Worm (Caenorhabditis elegans) whole organism, young adult: ENCODE results near the gene F47B7.5.

Source experiments
- B0336.3 ChIP-seq: fragments of 200-800 bp; sonication (Bioruptor generic); IDR thresholded peaks from 2 replicates; pipeline ENCODE4 v1.3.6; 2022; ENCODE audit warnings: missing genetic modification characterization, missing compliant biosample characterization
- F10E7.11 ChIP-seq: sonication (generic microtip); optimal IDR thresholded peaks from 2 replicates; lab custom pipeline; 2017; ENCODE audit warnings: mild to moderate bottlenecking, missing genetic modification characterization, moderate library complexity, missing compliant biosample characterization
- Y53G8AR.9 ChIP-seq: fragments of 200-800 bp; sonication (Bioruptor generic); conservative IDR thresholded peaks from 2 replicates; pipeline ENCODE4 v1.3.6; 2022; ENCODE audit warnings: missing genetic modification reagents, missing genetic modification characterization, missing compliant biosample characterization
- Y56A3A.18 ChIP-seq: fragments of 200-800 bp; sonication (Bioruptor generic); IDR thresholded peaks from 2 replicates; pipeline ENCODE4 v1.3.6; 2022; ENCODE audit warnings: missing genetic modification reagents, missing genetic modification characterization, missing compliant biosample characterization
- akir-1 ChIP-seq: fragments of 200-800 bp; sonication (Bioruptor generic); optimal IDR thresholded peaks from 2 replicates; lab custom pipeline; 2018; ENCODE audit warnings: mild to moderate bottlenecking, missing genetic modification characterization, moderate library complexity, missing compliant biosample characterization
- atf-7 ChIP-seq: sonication (generic microtip); optimal IDR thresholded peaks from 2 replicates; lab custom pipeline; 2017; ENCODE audit warnings: mild to moderate bottlenecking, missing genetic modification characterization, missing compliant biosample characterization
- attf-3 ChIP-seq: fragments of 200-800 bp; sonication (Bioruptor generic); conservative IDR thresholded peaks from 2 replicates; pipeline ENCODE4 v1.3.6; 2022; ENCODE audit warnings: missing genetic modification reagents, missing genetic modification characterization, missing compliant biosample characterization
- attf-6 ChIP-seq: fragments of 200-800 bp; sonication (Bioruptor generic); IDR thresholded peaks from 2 replicates; pipeline ENCODE4 v1.3.6; 2022; ENCODE audit warnings: missing genetic modification reagents, missing genetic modification characterization, missing compliant biosample characterization
- ceh-27 ChIP-seq: fragments of 200-800 bp; sonication (Bioruptor generic); optimal IDR thresholded peaks from 2 replicates; lab custom pipeline; 2018; ENCODE audit warnings: mild to moderate bottlenecking, missing genetic modification characterization, moderate library complexity, missing compliant biosample characterization
- die-1 ChIP-seq: sonication (generic microtip); optimal IDR thresholded peaks from 2 replicates; lab custom pipeline; 2016; ENCODE audit warnings: missing genotype, mild to moderate bottlenecking, missing genetic modification characterization, missing compliant biosample characterization
- dox-1 ChIP-seq: fragments of 200-800 bp; sonication (Bioruptor generic); IDR thresholded peaks from 2 replicates; pipeline ENCODE4 v1.3.6; 2022; ENCODE audit warnings: missing genetic modification reagents, missing genetic modification characterization, missing compliant biosample characterization
- dpff-1 ChIP-seq: sonication (generic microtip); optimal IDR thresholded peaks from 2 replicates; lab custom pipeline; 2017; ENCODE audit warnings: mild to moderate bottlenecking, missing genetic modification characterization, missing compliant biosample characterization
- egrh-3 ChIP-seq: fragments of 200-800 bp; sonication (Bioruptor generic); IDR thresholded peaks from 2 replicates; pipeline ENCODE4 v1.3.6; 2022; ENCODE audit warnings: missing genetic modification reagents, missing genetic modification characterization, missing compliant biosample characterization
- gei-17 ChIP-seq: fragments of 200-800 bp; sonication (Bioruptor generic); optimal IDR thresholded peaks from 2 replicates; lab custom pipeline; 2018; ENCODE audit warnings: mild to moderate bottlenecking, missing genetic modification characterization, missing compliant biosample characterization
- hmg-1.2 ChIP-seq: fragments of 200-800 bp; sonication (Bioruptor generic); IDR thresholded peaks from 2 replicates; pipeline ENCODE4 v1.3.6; 2022; ENCODE audit warnings: missing genetic modification reagents, missing genetic modification characterization, missing compliant biosample characterization
- lag-1 ChIP-seq: fragments of 200-800 bp; sonication (Bioruptor generic); IDR thresholded peaks from 2 replicates; pipeline ENCODE4 v1.3.6; 2022; ENCODE audit warnings: missing genetic modification reagents, missing genetic modification characterization, missing compliant biosample characterization
- lin-40 ChIP-seq: sonication (generic microtip); optimal IDR thresholded peaks from 2 replicates; lab custom pipeline; 2016; ENCODE audit warnings: missing genetic modification characterization, mild to moderate bottlenecking, missing compliant biosample characterization, missing genotype, missing genetic modification reagents
- lsl-1 ChIP-seq: fragments of 200-800 bp; sonication (Bioruptor generic); optimal IDR thresholded peaks from 2 replicates; lab custom pipeline; 2018; ENCODE audit warnings: mild to moderate bottlenecking, missing genetic modification characterization, moderate library complexity, missing compliant biosample characterization
- madf-6 ChIP-seq: fragments of 200-800 bp; sonication (Bioruptor generic); IDR thresholded peaks from 2 replicates; pipeline ENCODE4 v1.3.6; 2022; ENCODE audit warnings: missing genetic modification reagents, missing genetic modification characterization, missing compliant biosample characterization
- madf-8 ChIP-seq: fragments of 200-800 bp; sonication (Bioruptor generic); conservative IDR thresholded peaks from 2 replicates; pipeline ENCODE4 v1.3.6; 2022; ENCODE audit warnings: missing genetic modification reagents, missing genetic modification characterization, missing compliant biosample characterization
- mxl-1 ChIP-seq: sonication (generic microtip); optimal IDR thresholded peaks from 2 replicates; lab custom pipeline; 2016; ENCODE audit warnings: missing genetic modification characterization, missing compliant biosample characterization
- nfya-1 ChIP-seq: sonication (generic microtip); optimal IDR thresholded peaks from 2 replicates; lab custom pipeline; 2017; ENCODE audit warnings: antibody characterized with exemption, missing compliant biosample characterization, missing genetic modification characterization, borderline replicate concordance; ENCODE audit not compliant: insufficient read depth
- nfyb-1 ChIP-seq: fragments of 200-800 bp; sonication (Bioruptor generic); IDR thresholded peaks from 2 replicates; pipeline ENCODE4 v1.3.6; 2022; ENCODE audit warnings: missing genetic modification reagents, missing genetic modification characterization, missing compliant biosample characterization
- nhr-80 ChIP-seq: sonication (generic microtip); optimal IDR thresholded peaks from 2 replicates; lab custom pipeline; 2016; ENCODE audit warnings: missing genetic modification characterization, missing compliant biosample characterization
- nhr-90 ChIP-seq: sonication (generic microtip); optimal IDR thresholded peaks from 2 replicates; lab custom pipeline; 2016; ENCODE audit warnings: missing genotype, mild to moderate bottlenecking, missing genetic modification characterization, missing compliant biosample characterization
- rcor-1 ChIP-seq: fragments of 200-800 bp; sonication (Bioruptor generic); IDR thresholded peaks from 2 replicates; pipeline ENCODE4 v1.3.6; 2022; ENCODE audit warnings: missing genetic modification reagents, missing genetic modification characterization, missing compliant biosample characterization
- snpc-3.4 ChIP-seq: sonication (generic microtip); optimal IDR thresholded peaks from 2 replicates; lab custom pipeline; 2017; ENCODE audit warnings: missing genetic modification characterization, mild to moderate bottlenecking, missing compliant biosample characterization, antibody characterized with exemption, moderate library complexity, missing genotype, missing genetic modification reagents
- snpc-4 ChIP-seq, 5 experiments: fragments of 150-350 bp in 1 of 5; sonication (generic microtip) in 4 of 5; optimal IDR thresholded peaks; 2 replicates each; lab custom pipeline; 2014 to 2018; ENCODE audit warnings: missing genetic modification characterization in 5 of 5, missing biosample characterization in 3 of 5, antibody characterized with exemption in 2 of 5, mild to moderate bottlenecking in 2 of 5, missing compliant biosample characterization in 2 of 5, missing genotype in 2 of 5, moderate library complexity in 2 of 5, missing genetic modification reagents in 1 of 5
- somi-1 ChIP-seq: fragments of 200-800 bp; sonication (Bioruptor generic); optimal IDR thresholded peaks from 2 replicates; lab custom pipeline; 2018; ENCODE audit warnings: mild to moderate bottlenecking, missing genetic modification characterization, missing compliant biosample characterization
- tlf-1 ChIP-seq: fragments of 200-800 bp; sonication (Bioruptor generic); optimal IDR thresholded peaks from 2 replicates; lab custom pipeline; 2018; ENCODE audit warnings: mild to moderate bottlenecking, missing genetic modification characterization, missing compliant biosample characterization
- zfh-2 ChIP-seq: fragments of 200-800 bp; sonication (Bioruptor generic); conservative IDR thresholded peaks from 2 replicates; pipeline ENCODE4 v1.3.6; 2022; ENCODE audit warnings: missing genetic modification reagents, missing genetic modification characterization, missing compliant biosample characterization
- ztf-18 ChIP-seq: sonication (generic microtip); optimal IDR thresholded peaks from 2 replicates; lab custom pipeline; 2016; ENCODE audit warnings: missing genotype, mild to moderate bottlenecking, missing genetic modification characterization, missing compliant biosample characterization
- ztf-26 ChIP-seq: sonication (generic microtip); optimal IDR thresholded peaks from 2 replicates; lab custom pipeline; 2017; ENCODE audit warnings: missing genetic modification characterization, missing compliant biosample characterization

F47B7.5 gene

ce11 chrX:3803314-3803713 lies 34.7 kb upstream of the F47B7.5 start, which contains the start of gene F35A5.8 (continued):
- TF ChIP-seq dox-1 (GFP tag; lab: Robert Waterston, UW) (0 out of 2 replicates have a peak, but pooled peaks have one; percentile 39), Y53G8AR.9 (GFP tag; lab: Robert Waterston, UW) (0 out of 2 replicates have a peak, but pooled peaks have one; percentile 36), ztf-18 (peak; percentile 94), ztf-26 (no peak), attf-6 (no peak), B0336.3 (GFP tag; lab: Robert Waterston, UW) (no peak), madf-6 (no peak), snpc-3.4 (tag; lab: Kevin White, UChicago) (no peak), nhr-80 (tag; lab: Kevin White, UChicago) (peak; percentile 54), ceh-27 (GFP tag; lab: Kevin White, UChicago) (peak; percentile 7), snpc-4 (GFP tag; optimal IDR thresholded peaks at IDR 0.05; lab: Kevin White, UChicago) (no peak), snpc-4 (tag; optimal IDR thresholded peaks at IDR 0.05; lab: Kevin White, UChicago) (peak in 2 of 4 experiments; percentile 44 to 53), rcor-1 (GFP tag; lab: Robert Waterston, UW) (0 out of 2 replicates have a peak, but pooled peaks have one; percentile 11), somi-1 (GFP tag; lab: Kevin White, UChicago) (no peak), lag-1 (GFP tag; lab: Robert Waterston, UW) (no peak), hmg-1.2 (GFP tag; lab: Robert Waterston, UW) (peak; percentile 32)

DNA sequence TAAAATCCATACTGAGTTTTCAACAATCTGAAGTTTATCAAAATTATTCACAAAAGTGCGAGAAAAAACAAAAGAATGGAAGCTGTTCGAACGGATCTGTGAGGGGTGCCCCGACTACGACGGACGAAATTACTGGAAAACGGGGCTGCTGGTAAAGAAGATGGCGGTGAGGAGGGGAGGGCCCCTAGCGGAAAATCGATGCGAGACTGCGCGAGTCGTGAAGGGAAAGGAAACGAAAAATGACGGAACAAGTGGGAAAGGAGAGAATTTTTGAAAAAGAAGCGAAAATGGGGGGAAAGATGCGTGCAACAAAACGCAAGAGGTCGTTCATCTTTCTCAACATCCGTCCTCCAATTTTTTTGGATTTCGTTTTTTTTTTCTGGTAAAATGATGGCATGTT lies 34.1 kb upstream of the F47B7.5 start:
- TF ChIP-seq Y53G8AR.9 (GFP tag; lab: Robert Waterston, UW): no peak
- no peak for TF ChIP-seq mxl-1 (tag; lab: Kevin White, UChicago)
- TF ChIP-seq dpff-1: no peak
- 0 out of 2 replicates have a peak, but pooled peaks have one; percentile 35 for TF ChIP-seq nfyb-1
- no peak for TF ChIP-seq lin-40 (tag; lab: Kevin White, UChicago)
- no peak for TF ChIP-seq akir-1 (GFP tag; lab: Kevin White, UChicago)
- TF ChIP-seq attf-3 (GFP tag; lab: Robert Waterston, UW): no peak
- no peak for TF ChIP-seq atf-7 (tag; lab: Kevin White, UChicago)
- TF ChIP-seq nhr-90 (tag; lab: Kevin White, UChicago): no peak
- peak; percentile 74 for TF ChIP-seq zfh-2 (GFP tag; lab: Robert Waterston, UW)
- no peak for TF ChIP-seq gei-17 (GFP tag; lab: Kevin White, UChicago)
- no peak for TF ChIP-seq madf-8 (GFP tag; lab: Robert Waterston, UW)
- TF ChIP-seq attf-6: no peak
- no peak for TF ChIP-seq die-1

DNA sequence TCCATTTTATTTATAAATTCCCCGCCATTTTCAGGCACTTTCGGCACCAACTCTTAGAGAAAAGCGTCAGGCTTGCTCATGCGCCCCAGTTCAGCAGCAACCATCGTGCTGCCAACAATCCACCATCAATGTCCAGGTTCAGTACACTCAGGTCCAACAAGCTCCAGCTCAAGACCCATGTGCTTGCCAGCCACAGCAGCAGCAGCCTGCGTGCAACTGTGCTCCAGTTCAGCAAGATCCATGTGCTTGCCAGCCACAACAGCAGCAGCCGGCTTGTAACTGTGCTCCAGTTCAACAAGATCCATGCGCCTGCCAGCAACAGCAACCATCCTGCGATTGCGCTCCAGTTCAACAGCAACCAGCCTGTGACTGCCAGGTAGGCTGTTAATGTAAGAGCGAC lies 29.7 kb upstream of the F47B7.5 start:
- TF ChIP-seq B0336.3 (GFP tag; lab: Robert Waterston, UW) (no peak), egrh-3 (0 out of 2 replicates have a peak, but pooled peaks have one; percentile 9), zfh-2 (GFP tag; lab: Robert Waterston, UW) (peak; percentile 65)

ce11 chrX:3797882-3798281 lies 29.3 kb upstream of the F47B7.5 start, which contains the start of gene abu-10:
Gene abu-10 (plus strand): TSS chrX:3798182.
- TF ChIP-seq F10E7.11 (tag; lab: Kevin White, UChicago): no peak
- no peak for TF ChIP-seq nfya-1 (tag; lab: Kevin White, UChicago)
- TF ChIP-seq nfyb-1: no peak
- TF ChIP-seq tlf-1: no peak
- TF ChIP-seq somi-1 (GFP tag; lab: Kevin White, UChicago): no peak
- no peak for TF ChIP-seq lsl-1
- TF ChIP-seq Y56A3A.18 (GFP tag; lab: Robert Waterston, UW): no peak
